Fruit fly (Drosophila melanogaster) S2 (cell line): ENCODE measurements around the gene CG10638.
A peak's percentile ranks its signal among the peaks of the same experiment; 100 is the strongest.

Experiments used
- CG8478 ChIP-seq: fragments of >200 bp; optimal IDR thresholded peaks from 2 replicates; lab custom pipeline; 2018
- CTCF ChIP-seq, 2 experiments: fragments of >200 bp; optimal IDR thresholded peaks; 2 replicates each; lab custom pipeline; 2018

The CG10638 gene

dm6 chr3L:12482246-12482645 lies 18.9 kb downstream of the CG10638 start, which contains the start of gene CG33725:
Gene CG33725 (plus strand): TSS chr3L:12482609.
- TF ChIP-seq CTCF (optimal IDR thresholded peaks at IDR 0.05; lab: Kevin White, UChicago), result no peak

- TF ChIP-seq CG8478 (lab: Kevin White, UChicago), result no peak
- TF ChIP-seq CTCF (optimal IDR thresholded peaks at IDR 0.05; lab: Kevin White, UChicago), result peak in 1 of 2 experiments; percentile 4
Measured at dm6 chr3L:12478229-12478628, 22.9 kb downstream of the CG10638 start.

- TF ChIP-seq CTCF (optimal IDR thresholded peaks at IDR 0.05; lab: Kevin White, UChicago) (peak in 1 of 2 experiments; percentile 9), CG8478 (lab: Kevin White, UChicago) (no peak)
Measured at dm6 chr3L:12471471-12471978, 29.6 kb downstream of the CG10638 start, which contains the start of gene CG10616. Gene CG10616 (plus strand): TSS chr3L:12471728.

dm6 chr3L:12470509-12470908 lies 30.6 kb downstream of the CG10638 start:
- TF ChIP-seq CTCF (optimal IDR thresholded peaks at IDR 0.05; lab: Kevin White, UChicago) (no peak), CG8478 (lab: Kevin White, UChicago) (no peak)

dm6 chr3L:12469684-12470083 lies 31.4 kb downstream of the CG10638 start, which contains the start of gene CG32102:
Gene CG32102 (minus strand): TSS chr3L:12469784.
- no peak for TF ChIP-seq CTCF (optimal IDR thresholded peaks at IDR 0.05; lab: Kevin White, UChicago)
- no peak for TF ChIP-seq CG8478 (lab: Kevin White, UChicago)

dm6 chr3L:12468016-12468415 lies 33.1 kb downstream of the CG10638 start, which contains the start of gene eyg:
Gene eyg (minus strand): TSS chr3L:12468021.
- no peak for TF ChIP-seq CG8478 (lab: Kevin White, UChicago)
- peak; percentile 15 to 43 for TF ChIP-seq CTCF (optimal IDR thresholded peaks at IDR 0.05; lab: Kevin White, UChicago)

- TF ChIP-seq CTCF (optimal IDR thresholded peaks at IDR 0.05; lab: Kevin White, UChicago) (no peak), CG8478 (lab: Kevin White, UChicago) (no peak)
Measured at dm6 chr3L:12465229-12465628, 35.9 kb downstream of the CG10638 start.

dm6 chr3L:12463580-12463979 lies 37.5 kb downstream of the CG10638 start:
- no peak for TF ChIP-seq CTCF (optimal IDR thresholded peaks at IDR 0.05; lab: Kevin White, UChicago)
- no peak for TF ChIP-seq CG8478 (lab: Kevin White, UChicago)

dm6 chr3L:12461953-12462352 lies 39.2 kb downstream of the CG10638 start:
- TF ChIP-seq CTCF (optimal IDR thresholded peaks at IDR 0.05; lab: Kevin White, UChicago) (no peak), CG8478 (lab: Kevin White, UChicago) (no peak)

- TF ChIP-seq CTCF (optimal IDR thresholded peaks at IDR 0.05; lab: Kevin White, UChicago) (no peak), CG8478 (lab: Kevin White, UChicago) (no peak)
Measured at dm6 chr3L:12456916-12457662, 44.0 kb downstream of the CG10638 start.

dm6 chr3L:12455034-12455433 lies 46.1 kb downstream of the CG10638 start:
- TF ChIP-seq CTCF (optimal IDR thresholded peaks at IDR 0.05; lab: Kevin White, UChicago) (no peak), CG8478 (lab: Kevin White, UChicago) (no peak)

- TF ChIP-seq CG8478 (lab: Kevin White, UChicago) (no peak), CTCF (optimal IDR thresholded peaks at IDR 0.05; lab: Kevin White, UChicago) (no peak)
Measured at dm6 chr3L:12453529-12453928, 47.6 kb downstream of the CG10638 start.
